Fruit fly (Drosophila melanogaster): Measurements from ENCODE around the gene Smg6.

Gene Smg6

DNA sequence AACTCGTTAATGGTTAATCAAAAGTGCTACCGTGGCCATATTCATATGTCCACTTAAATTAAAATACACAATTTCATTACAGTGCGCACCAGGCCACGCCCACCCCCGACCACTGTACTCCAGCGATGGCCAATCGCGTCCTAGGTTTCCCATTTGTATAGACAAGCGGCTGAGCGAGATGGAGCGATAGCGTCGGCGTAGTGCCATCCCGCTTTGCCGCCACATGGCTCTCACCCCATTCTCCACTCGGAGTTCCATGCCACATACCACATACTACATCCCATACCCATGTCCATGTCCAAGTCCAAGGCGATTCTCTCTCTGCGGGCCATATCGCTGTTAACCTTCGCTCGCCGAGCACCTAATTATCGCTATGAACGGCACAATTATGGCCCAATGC, 47.2 kb upstream of the Smg6 start (continued):
- TF ChIP-seq Hr51 (GFP tag; optimal IDR thresholded peaks at IDR 0.05) = no peak
- no peak for TF ChIP-seq tup (GFP tag; optimal IDR thresholded peaks at IDR 0.05)
- TF ChIP-seq CG6272 (GFP tag; IDR thresholded peaks at IDR 0.05) = no peak
- TF ChIP-seq D (optimal IDR thresholded peaks at IDR 0.05) = no peak
- no peak for TF ChIP-seq D (GFP tag; optimal IDR thresholded peaks at IDR 0.05)
- no peak for TF ChIP-seq ranshi (GFP tag; IDR thresholded peaks at IDR 0.05)
- no peak for TF ChIP-seq ap (GFP tag; IDR thresholded peaks at IDR 0.05)
- no peak for TF ChIP-seq Usf (GFP tag; optimal IDR thresholded peaks at IDR 0.05)
- TF ChIP-seq Med (GFP tag) = peak; percentile 80
- TF ChIP-seq cad (GFP tag; optimal IDR thresholded peaks at IDR 0.05) = no peak
- TF ChIP-seq vfl (GFP tag; optimal IDR thresholded peaks at IDR 0.05) = no peak
- peak; percentile 37; the same call in 1 of the 2 replicates for TF ChIP-seq stc (GFP tag; IDR thresholded peaks at IDR 0.05)
- TF ChIP-seq Sry-β (GFP tag; optimal IDR thresholded peaks at IDR 0.05) = no peak
- 0 out of 2 replicates have a peak, but pooled peaks have one; percentile 25 for TF ChIP-seq ato (GFP tag; IDR thresholded peaks at IDR 0.05; ENCODE audit: partially characterized antibody)
- TF ChIP-seq Awh (GFP tag; IDR thresholded peaks at IDR 0.05) = 0 out of 2 replicates have a peak, but pooled peaks have one; percentile 8
- TF ChIP-seq Hr39 (optimal IDR thresholded peaks at IDR 0.05) = no peak
- TF ChIP-seq CG1832 (GFP tag; optimal IDR thresholded peaks at IDR 0.05) = peak; percentile 94
- no peak for TF ChIP-seq CG4404 (GFP tag; IDR thresholded peaks at IDR 0.05)
- TF ChIP-seq CG33557 (GFP tag; optimal IDR thresholded peaks at IDR 0.05) = no peak
- no peak for TF ChIP-seq kay (GFP tag; optimal IDR thresholded peaks at IDR 0.05)
- no peak for TF ChIP-seq CG7839 (tag; optimal IDR thresholded peaks at IDR 0.05)
- no peak for TF ChIP-seq ERR (GFP tag; optimal IDR thresholded peaks at IDR 0.05)
- TF ChIP-seq lmd (GFP tag; IDR thresholded peaks at IDR 0.05) = no peak
- no peak for TF ChIP-seq CG1647 (GFP tag; optimal IDR thresholded peaks at IDR 0.05)
- no peak for TF ChIP-seq H2.0 (GFP tag; IDR thresholded peaks at IDR 0.05)
- no peak for TF ChIP-seq cas (GFP tag; IDR thresholded peaks at IDR 0.05)
- no peak for TF ChIP-seq sqz (GFP tag; optimal IDR thresholded peaks at IDR 0.05)
- TF ChIP-seq yki (optimal IDR thresholded peaks at IDR 0.05) = no peak
- no peak for TF ChIP-seq lov (optimal IDR thresholded peaks at IDR 0.05)
- TF ChIP-seq lov (GFP tag; IDR thresholded peaks at IDR 0.05) = no peak
- TF ChIP-seq crol (GFP tag; IDR thresholded peaks at IDR 0.05) = no peak
- no peak for TF ChIP-seq CG10274 (GFP tag; optimal IDR thresholded peaks at IDR 0.05)
- TF ChIP-seq CG10321 (GFP tag; IDR thresholded peaks at IDR 0.05) = peak; percentile 98
- no peak for TF ChIP-seq Elba2 (GFP tag; optimal IDR thresholded peaks at IDR 0.05)
- TF ChIP-seq bcd (GFP tag; optimal IDR thresholded peaks at IDR 0.05) = no peak
- TF ChIP-seq ftz-f1 (GFP tag; optimal IDR thresholded peaks at IDR 0.05) = peak; percentile 39
- no peak for TF ChIP-seq CHES-1-like (GFP tag; optimal IDR thresholded peaks at IDR 0.05)
- TF ChIP-seq Sox100B (GFP tag; optimal IDR thresholded peaks at IDR 0.05) = no peak
- TF ChIP-seq Spps (tag; optimal IDR thresholded peaks at IDR 0.05) = no peak
- TF ChIP-seq Taf1 (GFP tag; IDR thresholded peaks at IDR 0.05) = no peak
- TF ChIP-seq ken (GFP tag; IDR thresholded peaks at IDR 0.05) = no peak
- TF ChIP-seq ash1 (GFP tag; optimal IDR thresholded peaks at IDR 0.05) = no peak
- TF ChIP-seq eyg (GFP tag; optimal IDR thresholded peaks at IDR 0.05) = no peak
- no peak for TF ChIP-seq maf-S (GFP tag; optimal IDR thresholded peaks at IDR 0.05)
- no peak for TF ChIP-seq tx (GFP tag; optimal IDR thresholded peaks at IDR 0.05)
- 0 out of 3 replicates have a peak, but pooled peaks have one; percentile 11 for TF ChIP-seq CG11695 (GFP tag; IDR thresholded peaks at IDR 0.05)
- no peak for TF ChIP-seq CG9727 (GFP tag; optimal IDR thresholded peaks at IDR 0.05)
- TF ChIP-seq ttk (GFP tag; IDR thresholded peaks at IDR 0.05) = no peak
- no peak for TF ChIP-seq Ptx1 (GFP tag; IDR thresholded peaks at IDR 0.05)
- peak; percentile 100 for TF ChIP-seq Nf-YB (GFP tag; optimal IDR thresholded peaks at IDR 0.05)
- no peak for TF ChIP-seq Atf3 (GFP tag; optimal IDR thresholded peaks at IDR 0.05)
- TF ChIP-seq dmrt99B (tag; optimal IDR thresholded peaks at IDR 0.05) = no peak
- TF ChIP-seq pb (GFP tag; optimal IDR thresholded peaks at IDR 0.05) = no peak
- TF ChIP-seq mirr (GFP tag; optimal IDR thresholded peaks at IDR 0.05) = no peak

Data from whole organism, embryonic.